Worm (Caenorhabditis elegans) whole organism, mixed stage, embryonic: Measurements from ENCODE around the gene Y49F6C.6.

ENCODE experiments used
- lsy-2 ChIP-seq: fragments of 150-350 bp; optimal IDR thresholded peaks from 2 replicates; lab custom pipeline; 2014; ENCODE audit warnings: missing biosample characterization, missing genetic modification characterization
- mls-2 ChIP-seq: sonication (generic microtip); optimal IDR thresholded peaks from 2 replicates; lab custom pipeline; 2016; ENCODE audit warnings: mild to moderate bottlenecking, missing genetic modification characterization, moderate library complexity, missing compliant biosample characterization
- nhr-76 ChIP-seq: sonication (generic microtip); optimal IDR thresholded peaks from 2 replicates; lab custom pipeline; 2017; ENCODE audit warnings: missing biosample characterization, missing genetic modification characterization
- unc-120 ChIP-seq: sonication (generic microtip); optimal IDR thresholded peaks from 2 replicates; lab custom pipeline; 2017; ENCODE audit warnings: missing genetic modification characterization, missing compliant biosample characterization; ENCODE audit not compliant: poor library complexity, severe bottlenecking
- unc-39 ChIP-seq: fragments of 150-350 bp; optimal IDR thresholded peaks from 2 replicates; lab custom pipeline; 2014; ENCODE audit warnings: missing biosample characterization, missing genetic modification characterization
- unc-62 ChIP-seq: fragments of 150-350 bp; optimal IDR thresholded peaks from 2 replicates; lab custom pipeline; 2014; ENCODE audit warnings: missing biosample characterization, missing genetic modification reagents, missing genetic modification characterization
- ztf-11 ChIP-seq: fragments of 150-350 bp; optimal IDR thresholded peaks from 2 replicates; lab custom pipeline; 2014; ENCODE audit warnings: missing biosample characterization, missing genetic modification characterization

DNA sequence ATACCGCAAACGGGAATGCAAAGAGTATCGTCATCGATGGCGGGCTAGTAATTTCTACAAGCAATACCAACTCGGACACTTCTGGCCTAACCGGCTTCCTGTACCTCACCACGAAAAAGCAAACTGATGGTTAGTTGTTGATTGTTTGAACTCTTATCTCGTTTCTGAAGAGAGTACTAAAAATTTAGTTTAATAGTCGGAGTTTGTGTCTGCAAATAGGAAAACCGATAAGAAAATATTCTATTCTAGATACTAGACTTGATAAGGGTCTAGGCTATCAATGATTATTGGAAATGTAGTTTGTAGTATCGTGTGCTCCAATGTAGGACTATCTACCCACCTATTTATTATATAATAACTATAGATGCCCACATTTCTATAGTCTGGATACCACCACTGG lies 48.2 kb downstream of the Y49F6C.6 start:
- TF ChIP-seq nhr-76 (tag; lab: Kevin White, UChicago) = no peak
- TF ChIP-seq lsy-2 (tag; lab: Kevin White, UChicago) = no peak
- TF ChIP-seq unc-120 (tag; lab: Kevin White, UChicago) = no peak
- TF ChIP-seq unc-39 = no peak
- TF ChIP-seq unc-62 = no peak
- TF ChIP-seq ztf-11 (tag; lab: Kevin White, UChicago) = no peak
- TF ChIP-seq mls-2 = no peak
